Worm (Caenorhabditis elegans): Measurements from ENCODE around the gene fbxb-60.

fbxb-60 gene

ce11 chrV:19306906-19307305 lies 9.3 kb downstream of the fbxb-60 start, which contains the start of gene F55C9.15:
Gene F55C9.15 (minus strand): TSS chrV:19307006.
- no peak for TF ChIP-seq F39B2.1 (GFP tag; IDR thresholded peaks at IDR 0.05)
- TF ChIP-seq nfya-2 (GFP tag; IDR thresholded peaks at IDR 0.05) = no peak
- no peak for TF ChIP-seq bed-1 (GFP tag; IDR thresholded peaks at IDR 0.05)
- no peak for TF ChIP-seq nhr-179 (tag; optimal IDR thresholded peaks at IDR 0.05)
- TF ChIP-seq madf-8 (GFP tag; conservative IDR thresholded peaks at IDR 0.05) = no peak
- TF ChIP-seq B0019.2 (GFP tag; conservative IDR thresholded peaks at IDR 0.05) = no peak
- no peak for TF ChIP-seq akir-1 (GFP tag; optimal IDR thresholded peaks at IDR 0.05)
- TF ChIP-seq unc-130 (GFP tag; optimal IDR thresholded peaks at IDR 0.05) = no peak
- TF ChIP-seq ets-4 (GFP tag; optimal IDR thresholded peaks at IDR 0.05) = no peak
- TF ChIP-seq T07F8.4 (tag; optimal IDR thresholded peaks at IDR 0.05) = no peak
- TF ChIP-seq mcd-1 (GFP tag; IDR thresholded peaks at IDR 0.05) = no peak
- no peak for TF ChIP-seq somi-1 (GFP tag; optimal IDR thresholded peaks at IDR 0.05)
- no peak for TF ChIP-seq cebp-1 (GFP tag; IDR thresholded peaks at IDR 0.05)
- no peak for TF ChIP-seq cebp-1 (tag; optimal IDR thresholded peaks at IDR 0.05)
- no peak for TF ChIP-seq hlh-26 (GFP tag; conservative IDR thresholded peaks at IDR 0.05)
- no peak for TF ChIP-seq nhr-27 (tag; optimal IDR thresholded peaks at IDR 0.05)

ce11 chrV:19308137-19308536 lies 10.5 kb downstream of the fbxb-60 start:
- TF ChIP-seq let-607 (tag; optimal IDR thresholded peaks at IDR 0.05) (no peak), zfh-2 (GFP tag; conservative IDR thresholded peaks at IDR 0.05) (peak; percentile 69; the same call in 1 of the 2 replicates), madf-6 (GFP tag; IDR thresholded peaks at IDR 0.05) (no peak), pha-4 (tag; optimal IDR thresholded peaks at IDR 0.05) (no peak), lsl-1 (GFP tag; optimal IDR thresholded peaks at IDR 0.05) (no peak), tlf-1 (GFP tag; optimal IDR thresholded peaks at IDR 0.05) (no peak), snpc-3.4 (tag; optimal IDR thresholded peaks at IDR 0.05) (no peak), ztf-25 (GFP tag; IDR thresholded peaks at IDR 0.05) (0 out of 2 replicates have a peak, but pooled peaks have one; percentile 40), nhr-120 (GFP tag; IDR thresholded peaks at IDR 0.05) (peak; percentile 91), snpc-4 (GFP tag; optimal IDR thresholded peaks at IDR 0.05) (no peak), snpc-4 (tag; optimal IDR thresholded peaks at IDR 0.05) (no peak), hlh-26 (GFP tag; conservative IDR thresholded peaks at IDR 0.05) (0 out of 2 replicates have a peak, but pooled peaks have one; percentile 13), F57C9.4 (tag; optimal IDR thresholded peaks at IDR 0.05) (no peak), T26A5.8 (tag; optimal IDR thresholded peaks at IDR 0.05) (no peak), rpc-1 (optimal IDR thresholded peaks at IDR 0.05) (no peak), rpc-1 (tag; optimal IDR thresholded peaks at IDR 0.05) (no peak), F39B2.1 (GFP tag; IDR thresholded peaks at IDR 0.05) (no peak), fkh-3 (tag; optimal IDR thresholded peaks at IDR 0.05) (no peak)

- TF ChIP-seq F57A8.1 (GFP tag; optimal IDR thresholded peaks at IDR 0.05) (no peak), B0336.3 (GFP tag; IDR thresholded peaks at IDR 0.05) (no peak), ztf-6 (GFP tag; IDR thresholded peaks at IDR 0.05) (no peak), mes-4 (tag; optimal IDR thresholded peaks at IDR 0.05) (no peak), ztf-22 (GFP tag; optimal IDR thresholded peaks at IDR 0.05) (no peak), egrh-3 (GFP tag; IDR thresholded peaks at IDR 0.05) (no peak)
These were observed 12.0 kb downstream of the fbxb-60 start, which contains the start of gene F55C9.11 for ce11 chrV:19309591-19309990. Gene F55C9.11 (minus strand): TSS chrV:19309691.
